Fruit fly (Drosophila melanogaster): ENCODE results near the gene dy.

dy gene

dm6 chrX:11820284-11821075, 41.9 kb upstream of the dy start (continued):
- TF ChIP-seq vvl (GFP tag; IDR thresholded peaks at IDR 0.05) (peak; percentile 40; the same call in 1 of the 2 replicates), Poxn (GFP tag; IDR thresholded peaks at IDR 0.05) (no peak), CG12659 (GFP tag; optimal IDR thresholded peaks at IDR 0.05) (peak; percentile 15), unpg (GFP tag; optimal IDR thresholded peaks at IDR 0.05) (peak; percentile 3), sisA (GFP tag; IDR thresholded peaks at IDR 0.05) (0 out of 2 replicates have a peak, but pooled peaks have one; percentile 15), CG17186 (GFP tag; optimal IDR thresholded peaks at IDR 0.05) (no peak), Rfx (GFP tag; IDR thresholded peaks at IDR 0.05) (0 out of 2 replicates have a peak, but pooled peaks have one; percentile 24), CG7839 (tag; optimal IDR thresholded peaks at IDR 0.05) (peak; percentile 20), dmrt99B (tag; optimal IDR thresholded peaks at IDR 0.05) (peak; percentile 51), grau (tag; optimal IDR thresholded peaks at IDR 0.05) (peak; percentile 79), Med (GFP tag) (peak; percentile 73), cg (GFP tag; optimal IDR thresholded peaks at IDR 0.05) (peak; percentile 39), Hr3 (GFP tag; optimal IDR thresholded peaks at IDR 0.05) (peak; percentile 27), CG11696 (GFP tag; IDR thresholded peaks at IDR 0.05) (no peak), CG2120 (GFP tag; optimal IDR thresholded peaks at IDR 0.05) (peak; percentile 11), CG4730 (GFP tag; IDR thresholded peaks at IDR 0.05) (0 out of 2 replicates have a peak, but pooled peaks have one; percentile 3), sd (tag; optimal IDR thresholded peaks at IDR 0.05) (no peak), CG13296 (GFP tag; optimal IDR thresholded peaks at IDR 0.05) (peak; percentile 30), sna (GFP tag; IDR thresholded peaks at IDR 0.05; ENCODE audit: partially characterized antibody) (no peak), CG9727 (GFP tag; optimal IDR thresholded peaks at IDR 0.05) (peak; percentile 4), sug (tag; optimal IDR thresholded peaks at IDR 0.05) (peak; percentile 23), CG8388 (GFP tag; optimal IDR thresholded peaks at IDR 0.05) (no peak), CG10543 (GFP tag; optimal IDR thresholded peaks at IDR 0.05) (peak; percentile 0), CG11695 (GFP tag; IDR thresholded peaks at IDR 0.05) (peak; percentile 17; the same call in 1 of the 3 replicates), Fer1 (GFP tag; optimal IDR thresholded peaks at IDR 0.05) (peak; percentile 5), CG17385 (GFP tag; optimal IDR thresholded peaks at IDR 0.05) (no peak), CG6654 (GFP tag; optimal IDR thresholded peaks at IDR 0.05) (no peak), pfk (GFP tag; optimal IDR thresholded peaks at IDR 0.05) (peak; percentile 21), Aef1 (GFP tag; IDR thresholded peaks at IDR 0.05) (0 out of 3 replicates have a peak, but pooled peaks have one; percentile 14), prd (optimal IDR thresholded peaks at IDR 0.05) (no peak), prd (GFP tag; IDR thresholded peaks at IDR 0.05) (0 out of 3 replicates have a peak, but pooled peaks have one; percentile 11), Mrtf (GFP tag; IDR thresholded peaks at IDR 0.05) (no peak), CG15269 (tag; optimal IDR thresholded peaks at IDR 0.05) (peak; percentile 41), CG18599 (GFP tag; optimal IDR thresholded peaks at IDR 0.05) (peak; percentile 27), CG14441 (GFP tag; IDR thresholded peaks at IDR 0.05) (peak; percentile 33; the same call in 1 of the 2 replicates), row (GFP tag; IDR thresholded peaks at IDR 0.05) (peak; percentile 51), CG10321 (GFP tag; IDR thresholded peaks at IDR 0.05) (peak; percentile 26; the same call in 1 of the 2 replicates), CG2116 (GFP tag; optimal IDR thresholded peaks at IDR 0.05) (no peak), Hr51 (GFP tag; optimal IDR thresholded peaks at IDR 0.05) (peak in 1 of 2 experiments; percentile 46), bsh (GFP tag; optimal IDR thresholded peaks at IDR 0.05) (peak in 1 of 2 experiments; percentile 44), CG10209 (GFP tag; optimal IDR thresholded peaks at IDR 0.05) (peak; percentile 5), fd96Cb (tag; optimal IDR thresholded peaks at IDR 0.05) (peak; percentile 7), ind (GFP tag; optimal IDR thresholded peaks at IDR 0.05) (peak; percentile 19), CG11504 (tag; optimal IDR thresholded peaks at IDR 0.05) (peak; percentile 46), Meics (GFP tag; optimal IDR thresholded peaks at IDR 0.05) (peak; percentile 20), Oli (tag; optimal IDR thresholded peaks at IDR 0.05) (peak; percentile 14), CG1832 (GFP tag; optimal IDR thresholded peaks at IDR 0.05) (no peak)
